Worm (Caenorhabditis elegans) whole organism, young adult: ENCODE results near the gene cul-2.

Source experiments
- K12H6.12 ChIP-seq: fragments of 200-800 bp; sonication (Bioruptor generic); optimal IDR thresholded peaks from 2 replicates; lab custom pipeline; 2018; ENCODE audit warnings: mild to moderate bottlenecking, missing genetic modification characterization, missing compliant biosample characterization
- T26A5.8 ChIP-seq: sonication (generic microtip); optimal IDR thresholded peaks from 2 replicates; lab custom pipeline; 2016; ENCODE audit warnings: missing genetic modification characterization, missing compliant biosample characterization
- ama-1 ChIP-seq, 3 experiments: fragments of 150-350 bp in 1 of 3; sonication (generic microtip) in 2 of 3; optimal IDR thresholded peaks; 2 replicates each; lab custom pipeline; 2014 to 2018; ENCODE audit warnings: missing biosample characterization in 2 of 3, missing genetic modification characterization in 2 of 3, missing genetic modification reagents in 2 of 3
- aptf-3 ChIP-seq: fragments of 200-800 bp; sonication (Bioruptor generic); IDR thresholded peaks from 2 replicates; pipeline ENCODE4 v1.3.6; 2022; ENCODE audit warnings: missing genetic modification characterization, missing compliant biosample characterization
- lir-1 ChIP-seq: fragments of 200-800 bp; sonication (Bioruptor generic); conservative IDR thresholded peaks from 2 replicates; pipeline ENCODE4 v1.3.6; 2022; ENCODE audit warnings: missing genetic modification reagents, missing genetic modification characterization, missing compliant biosample characterization
- lsl-1 ChIP-seq: fragments of 200-800 bp; sonication (Bioruptor generic); optimal IDR thresholded peaks from 2 replicates; lab custom pipeline; 2018; ENCODE audit warnings: mild to moderate bottlenecking, missing genetic modification characterization, moderate library complexity, missing compliant biosample characterization
- nfya-1 ChIP-seq: sonication (generic microtip); optimal IDR thresholded peaks from 2 replicates; lab custom pipeline; 2017; ENCODE audit warnings: antibody characterized with exemption, missing compliant biosample characterization, missing genetic modification characterization, borderline replicate concordance; ENCODE audit not compliant: insufficient read depth
- snpc-1.1 ChIP-seq: sonication (generic microtip); optimal IDR thresholded peaks from 2 replicates; lab custom pipeline; 2017; ENCODE audit warnings: missing genetic modification characterization, mild to moderate bottlenecking, missing compliant biosample characterization, antibody characterized with exemption, moderate library complexity, missing genotype, missing genetic modification reagents; ENCODE audit not compliant: insufficient read depth
- snpc-4 ChIP-seq, 5 experiments: fragments of 150-350 bp in 1 of 5; sonication (generic microtip) in 4 of 5; optimal IDR thresholded peaks; 2 replicates each; lab custom pipeline; 2014 to 2018; ENCODE audit warnings: missing genetic modification characterization in 5 of 5, missing biosample characterization in 3 of 5, antibody characterized with exemption in 2 of 5, mild to moderate bottlenecking in 2 of 5, missing compliant biosample characterization in 2 of 5, missing genotype in 2 of 5, moderate library complexity in 2 of 5, missing genetic modification reagents in 1 of 5
- tbp1 ChIP-seq: fragments of 200-800 bp; sonication (Bioruptor generic); optimal IDR thresholded peaks from 2 replicates; lab custom pipeline; 2018; ENCODE audit warnings: mild to moderate bottlenecking, missing genetic modification characterization, missing compliant biosample characterization
- ztf-26 ChIP-seq: sonication (generic microtip); optimal IDR thresholded peaks from 2 replicates; lab custom pipeline; 2017; ENCODE audit warnings: missing genetic modification characterization, missing compliant biosample characterization

DNA sequence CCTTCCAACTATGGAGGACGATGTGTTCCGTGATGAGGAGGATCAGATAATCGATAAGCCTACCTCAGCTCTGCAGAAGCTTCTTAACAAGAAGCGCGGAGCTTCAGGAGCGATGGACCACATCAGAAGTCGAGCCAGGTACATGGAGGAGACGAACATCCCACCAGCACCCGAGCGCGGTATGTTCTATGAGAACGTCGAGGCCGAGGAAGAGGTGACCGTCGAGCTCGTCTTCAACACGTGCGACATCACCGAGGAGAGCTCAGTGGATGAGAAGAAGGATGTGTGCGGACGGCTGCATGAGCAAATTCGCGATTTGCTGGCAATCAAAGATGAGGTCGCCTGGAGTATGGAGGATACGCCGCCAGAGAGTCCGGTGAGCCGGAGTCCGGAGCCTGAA, 35.1 kb upstream of the cul-2 start:
- TF ChIP-seq nfya-1 (no peak), T26A5.8 (tag; lab: Kevin White, UChicago) (no peak), aptf-3 (no peak), tbp1 (GFP tag; lab: Kevin White, UChicago) (no peak), ama-1 (optimal IDR thresholded peaks at IDR 0.05; lab: Kevin White, UChicago) (no peak), ama-1 (GFP tag; optimal IDR thresholded peaks at IDR 0.05; lab: Kevin White, UChicago) (no peak), K12H6.12 (tag; lab: Kevin White, UChicago) (no peak), snpc-4 (GFP tag; optimal IDR thresholded peaks at IDR 0.05; lab: Kevin White, UChicago) (no peak), snpc-4 (tag; optimal IDR thresholded peaks at IDR 0.05; lab: Kevin White, UChicago) (no peak), lir-1 (GFP tag; lab: Robert Waterston, UW) (no peak), lsl-1 (no peak), ztf-26 (tag; lab: Kevin White, UChicago) (no peak), snpc-1.1 (tag; lab: Kevin White, UChicago) (no peak)
